Worm (Caenorhabditis elegans): ENCODE data around the gene srbc-3.

DNA sequence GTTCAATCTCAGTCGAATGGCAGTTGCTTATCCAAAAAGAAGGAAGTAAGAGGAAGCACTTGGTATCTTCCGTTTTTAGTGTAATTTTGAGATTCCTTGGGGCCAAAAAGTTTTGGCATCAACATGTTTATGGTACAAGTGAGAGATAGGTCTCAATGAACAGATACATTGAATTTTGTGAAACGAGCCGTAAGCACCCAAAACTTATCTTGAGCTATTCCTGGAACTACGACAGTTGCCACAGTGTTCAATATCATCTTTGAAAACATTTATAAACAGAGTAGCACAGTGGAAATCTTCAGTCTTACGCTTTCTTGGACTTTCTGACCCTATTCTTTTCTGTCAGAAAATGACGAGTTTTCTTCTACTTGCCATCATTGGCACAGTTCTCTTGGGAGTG lies 33.2 kb upstream of the srbc-3 start, which contains the start of gene T28A11.3:
- TF ChIP-seq ama-1 (optimal IDR thresholded peaks at IDR 0.05) (no peak), ama-1 (GFP tag; optimal IDR thresholded peaks at IDR 0.05) (no peak), nfya-1 (tag; optimal IDR thresholded peaks at IDR 0.05; ENCODE audit: borderline replicate concordance, insufficient read depth) (no peak)
